Fruit fly (Drosophila melanogaster) whole organism, embryonic: ENCODE measurements around the gene Muc4B.

Source experiments
- Asciz ChIP-seq: fragments of 200-800 bp; sonication (Bioruptor generic); optimal IDR thresholded peaks from 2 replicates; lab custom pipeline; 2017; ENCODE audit warnings: missing biosample characterization, mild to moderate bottlenecking, missing genetic modification characterization, missing genetic modification reagents
- BEAF-32 ChIP-seq: fragments of 200-800 bp; sonication (Bioruptor generic); optimal IDR thresholded peaks from 3 replicates; lab custom pipeline; 2017; ENCODE audit warnings: missing biosample characterization, missing genetic modification characterization, mild to moderate bottlenecking, moderate library complexity, missing genetic modification reagents
- CG11093 ChIP-seq: fragments of 200-800 bp; sonication (Bioruptor generic); IDR thresholded peaks from 3 replicates; pipeline ENCODE4 v1.3.6; 2022; ENCODE audit warnings: missing biosample characterization, missing genetic modification characterization
- CG11398 ChIP-seq: fragments of 200-800 bp; sonication (Bioruptor generic); optimal IDR thresholded peaks from 2 replicates; lab custom pipeline; 2016; ENCODE audit warnings: missing biosample characterization, missing genetic modification characterization
- CG12155 ChIP-seq: fragments of 200-800 bp; sonication (Bioruptor generic); optimal IDR thresholded peaks from 3 replicates; lab custom pipeline; 2016; ENCODE audit warnings: missing biosample characterization, missing genetic modification characterization
- CG12299 ChIP-seq: fragments of 200-800 bp; sonication (Bioruptor generic); optimal IDR thresholded peaks from 2 replicates; lab custom pipeline; 2018; ENCODE audit warnings: missing biosample characterization, mild to moderate bottlenecking, missing genetic modification characterization
- CG12769 ChIP-seq: fragments of 200-800 bp; sonication (Bioruptor generic); optimal IDR thresholded peaks from 2 replicates; lab custom pipeline; 2019; ENCODE audit warnings: missing biosample characterization, mild to moderate bottlenecking, missing genetic modification characterization, moderate library complexity
- CG13123 ChIP-seq: fragments of 200-800 bp; sonication (Bioruptor generic); optimal IDR thresholded peaks from 2 replicates; lab custom pipeline; 2016; ENCODE audit warnings: missing biosample characterization, missing genetic modification characterization
- CG1529 ChIP-seq: fragments of 200-800 bp; sonication (Bioruptor generic); optimal IDR thresholded peaks from 3 replicates; lab custom pipeline; 2018; ENCODE audit warnings: missing biosample characterization, missing genetic modification characterization
- CG16863 ChIP-seq: fragments of 200-800 bp; sonication (Bioruptor generic); optimal IDR thresholded peaks from 3 replicates; lab custom pipeline; 2016; ENCODE audit warnings: missing biosample characterization, missing genetic modification characterization
- CG18599 ChIP-seq: fragments of 200-800 bp; sonication (Bioruptor generic); optimal IDR thresholded peaks from 3 replicates; lab custom pipeline; 2017; ENCODE audit warnings: missing biosample characterization, missing genetic modification characterization, mild to moderate bottlenecking, moderate library complexity, missing genetic modification reagents
- CG2116 ChIP-seq: fragments of 200-800 bp; sonication (Bioruptor generic); optimal IDR thresholded peaks from 3 replicates; lab custom pipeline; 2018; ENCODE audit warnings: missing biosample characterization, mild to moderate bottlenecking, missing genetic modification characterization
- CG3281 ChIP-seq: fragments of 200-800 bp; sonication (Bioruptor generic); optimal IDR thresholded peaks from 3 replicates; lab custom pipeline; 2017; ENCODE audit warnings: missing biosample characterization, mild to moderate bottlenecking, missing genetic modification characterization
- CG33557 ChIP-seq: fragments of 200-800 bp; sonication (Bioruptor generic); optimal IDR thresholded peaks from 2 replicates; lab custom pipeline; 2019; ENCODE audit warnings: missing biosample characterization, mild to moderate bottlenecking, missing genetic modification characterization, moderate library complexity
- CG4820 ChIP-seq: fragments of 200-800 bp; sonication (Bioruptor generic); optimal IDR thresholded peaks from 3 replicates; lab custom pipeline; 2016; ENCODE audit warnings: missing biosample characterization, missing genetic modification characterization
- CG5953 ChIP-seq: fragments of 200-800 bp; sonication (Bioruptor generic); IDR thresholded peaks from 2 replicates; pipeline ENCODE4 v1.3.6; 2022; ENCODE audit warnings: missing biosample characterization, missing genetic modification characterization
- CG7745 ChIP-seq: fragments of 200-800 bp; sonication (Bioruptor generic); optimal IDR thresholded peaks from 2 replicates; lab custom pipeline; 2018; ENCODE audit warnings: missing biosample characterization, mild to moderate bottlenecking, missing genetic modification characterization, moderate library complexity
- CG7786 ChIP-seq: fragments of 200-800 bp; sonication (Bioruptor generic); optimal IDR thresholded peaks from 2 replicates; lab custom pipeline; 2016; ENCODE audit warnings: missing biosample characterization, missing genetic modification characterization
- CG7987 ChIP-seq: fragments of 200-800 bp; sonication (Bioruptor generic); optimal IDR thresholded peaks from 2 replicates; lab custom pipeline; 2018; ENCODE audit warnings: missing biosample characterization, mild to moderate bottlenecking, missing genetic modification characterization, moderate library complexity
- CG8478 ChIP-seq: fragments of >200 bp; optimal IDR thresholded peaks from 2 replicates; lab custom pipeline; 2018
- CG9932 ChIP-seq: fragments of 200-800 bp; sonication (Bioruptor generic); IDR thresholded peaks from 2 replicates; pipeline ENCODE4 v1.3.6; 2022; ENCODE audit warnings: missing biosample characterization, missing genetic modification characterization
- Dll ChIP-seq: fragments of 200-800 bp; sonication (Bioruptor generic); IDR thresholded peaks from 4 replicates; pipeline ENCODE4 v1.3.6; 2022; ENCODE audit warnings: missing biosample characterization, missing genetic modification characterization; ENCODE audit not compliant: partially characterized antibody
- Drgx ChIP-seq: fragments of 200-800 bp; sonication (Bioruptor generic); IDR thresholded peaks from 2 replicates; pipeline ENCODE4 v1.3.6; 2022; ENCODE audit warnings: missing biosample characterization, missing genetic modification characterization
- E2f1 ChIP-seq: fragments of 200-800 bp; sonication (Bioruptor generic); IDR thresholded peaks from 2 replicates; pipeline ENCODE4 v1.3.6; 2022; ENCODE audit warnings: missing biosample characterization, missing genetic modification characterization
- Fer2 ChIP-seq: fragments of 200-800 bp; sonication (Bioruptor generic); optimal IDR thresholded peaks from 2 replicates; lab custom pipeline; 2018; ENCODE audit warnings: missing biosample characterization, mild to moderate bottlenecking, missing genetic modification characterization, moderate library complexity
- Hr51 ChIP-seq, 2 experiments: fragments of 200-800 bp; sonication (Bioruptor generic); optimal IDR thresholded peaks; 2 replicates in 1 of 2; 3 replicates in 1 of 2; lab custom pipeline; 2016 to 2018; ENCODE audit warnings: missing biosample characterization in 2 of 2, missing genetic modification characterization in 2 of 2, mild to moderate bottlenecking in 1 of 2, moderate library complexity in 1 of 2
- Mad ChIP-seq: fragments of 200-800 bp; sonication (Bioruptor generic); optimal IDR thresholded peaks from 2 replicates; lab custom pipeline; 2016; ENCODE audit warnings: missing biosample characterization, missing genetic modification characterization
- Pdp1 ChIP-seq, 2 experiments: fragments of 200-800 bp; sonication (Bioruptor generic); optimal IDR thresholded peaks; 3 replicates each; lab custom pipeline; 2016; ENCODE audit warnings: missing biosample characterization in 2 of 2, missing genetic modification characterization in 2 of 2, mild to moderate bottlenecking in 1 of 2, moderate library complexity in 1 of 2
- Vsx1 ChIP-seq: fragments of 200-800 bp; sonication (Bioruptor generic); optimal IDR thresholded peaks from 2 replicates; lab custom pipeline; 2017; ENCODE audit warnings: missing biosample characterization, mild to moderate bottlenecking, missing genetic modification characterization, missing genetic modification reagents
- Xrp1 ChIP-seq: fragments of 200-800 bp; sonication (Bioruptor generic); IDR thresholded peaks from 2 replicates; pipeline ENCODE4 v1.3.6; 2022; ENCODE audit warnings: missing biosample characterization, missing genetic modification characterization
- ac ChIP-seq: fragments of 200-800 bp; sonication (Bioruptor generic); optimal IDR thresholded peaks from 3 replicates; lab custom pipeline; 2017; ENCODE audit warnings: missing biosample characterization, mild to moderate bottlenecking, missing genetic modification characterization
- ash1 ChIP-seq: fragments of 200-800 bp; sonication (Bioruptor generic); optimal IDR thresholded peaks from 2 replicates; lab custom pipeline; 2018; ENCODE audit warnings: missing biosample characterization, mild to moderate bottlenecking, missing genetic modification characterization
- ato ChIP-seq: fragments of 200-800 bp; sonication (Bioruptor generic); IDR thresholded peaks from 2 replicates; pipeline ENCODE4 v1.3.6; 2022; ENCODE audit warnings: missing biosample characterization, missing genetic modification characterization; ENCODE audit not compliant: partially characterized antibody
- bigmax ChIP-seq: fragments of 200-800 bp; sonication (Bioruptor generic); optimal IDR thresholded peaks from 2 replicates; lab custom pipeline; 2018; ENCODE audit warnings: missing biosample characterization, mild to moderate bottlenecking, missing genetic modification characterization
- dati ChIP-seq: fragments of 200-800 bp; sonication (Bioruptor generic); IDR thresholded peaks from 2 replicates; pipeline ENCODE4 v1.3.6; 2022; ENCODE audit warnings: missing biosample characterization, missing genetic modification characterization
- disco-r ChIP-seq: fragments of 200-800 bp; sonication (Bioruptor generic); optimal IDR thresholded peaks from 2 replicates; lab custom pipeline; 2016; ENCODE audit warnings: missing biosample characterization, missing genetic modification characterization
- esg ChIP-seq: fragments of 200-800 bp; sonication (Bioruptor generic); conservative IDR thresholded peaks from 2 replicates; pipeline ENCODE4 v1.3.6; 2022; ENCODE audit warnings: missing biosample characterization, missing genetic modification characterization
- exex ChIP-seq: fragments of 200-800 bp; sonication (Bioruptor generic); optimal IDR thresholded peaks from 4 replicates; lab custom pipeline; 2018; ENCODE audit warnings: missing biosample characterization, mild to moderate bottlenecking, missing genetic modification characterization, moderate library complexity
- fu2 ChIP-seq: fragments of 200-800 bp; sonication (Bioruptor generic); optimal IDR thresholded peaks from 2 replicates; lab custom pipeline; 2016; ENCODE audit warnings: missing biosample characterization, missing genetic modification characterization
- lbe ChIP-seq: fragments of 200-800 bp; sonication (Bioruptor generic); optimal IDR thresholded peaks from 2 replicates; lab custom pipeline; 2016; ENCODE audit warnings: missing biosample characterization, mild to moderate bottlenecking, missing genetic modification characterization
- pb ChIP-seq: fragments of 200-800 bp; sonication (Bioruptor generic); optimal IDR thresholded peaks from 3 replicates; lab custom pipeline; 2016; ENCODE audit warnings: missing biosample characterization, missing genetic modification characterization
- pho ChIP-seq: fragments of 200-800 bp; sonication (Bioruptor generic); optimal IDR thresholded peaks from 2 replicates; lab custom pipeline; 2016; ENCODE audit warnings: missing biosample characterization, missing genetic modification characterization
- pita ChIP-seq: fragments of 200-800 bp; sonication (Bioruptor generic); optimal IDR thresholded peaks from 2 replicates; lab custom pipeline; 2017; ENCODE audit warnings: missing biosample characterization, mild to moderate bottlenecking, missing genetic modification characterization
- sens ChIP-seq: fragments of 200-800 bp; sonication (Bioruptor generic); peaks from one replicate; lab custom pipeline; 2016; ENCODE audit warnings: missing biosample characterization, missing genetic modification characterization
- shn ChIP-seq: fragments of 200-800 bp; sonication (Bioruptor generic); optimal IDR thresholded peaks from 3 replicates; lab custom pipeline; 2016; ENCODE audit warnings: missing biosample characterization, missing genetic modification characterization
- sob ChIP-seq: fragments of 200-800 bp; sonication (Bioruptor generic); IDR thresholded peaks from 2 replicates; pipeline ENCODE4 v1.3.6; 2022; ENCODE audit warnings: missing biosample characterization, missing genetic modification characterization
- ssp ChIP-seq: fragments of 200-800 bp; sonication (Bioruptor generic); IDR thresholded peaks from 2 replicates; pipeline ENCODE4 v1.3.6; 2022; ENCODE audit warnings: missing biosample characterization, missing genetic modification characterization
- toy ChIP-seq: fragments of 200-800 bp; sonication (Bioruptor generic); IDR thresholded peaks from 2 replicates; pipeline ENCODE4 v1.3.6; 2022; ENCODE audit warnings: missing biosample characterization, missing genetic modification characterization
- usp ChIP-seq: fragments of >200 bp; optimal IDR thresholded peaks from 2 replicates; lab custom pipeline; 2017; ENCODE audit warnings: missing biosample characterization, missing genetic modification characterization

Gene Muc4B

DNA sequence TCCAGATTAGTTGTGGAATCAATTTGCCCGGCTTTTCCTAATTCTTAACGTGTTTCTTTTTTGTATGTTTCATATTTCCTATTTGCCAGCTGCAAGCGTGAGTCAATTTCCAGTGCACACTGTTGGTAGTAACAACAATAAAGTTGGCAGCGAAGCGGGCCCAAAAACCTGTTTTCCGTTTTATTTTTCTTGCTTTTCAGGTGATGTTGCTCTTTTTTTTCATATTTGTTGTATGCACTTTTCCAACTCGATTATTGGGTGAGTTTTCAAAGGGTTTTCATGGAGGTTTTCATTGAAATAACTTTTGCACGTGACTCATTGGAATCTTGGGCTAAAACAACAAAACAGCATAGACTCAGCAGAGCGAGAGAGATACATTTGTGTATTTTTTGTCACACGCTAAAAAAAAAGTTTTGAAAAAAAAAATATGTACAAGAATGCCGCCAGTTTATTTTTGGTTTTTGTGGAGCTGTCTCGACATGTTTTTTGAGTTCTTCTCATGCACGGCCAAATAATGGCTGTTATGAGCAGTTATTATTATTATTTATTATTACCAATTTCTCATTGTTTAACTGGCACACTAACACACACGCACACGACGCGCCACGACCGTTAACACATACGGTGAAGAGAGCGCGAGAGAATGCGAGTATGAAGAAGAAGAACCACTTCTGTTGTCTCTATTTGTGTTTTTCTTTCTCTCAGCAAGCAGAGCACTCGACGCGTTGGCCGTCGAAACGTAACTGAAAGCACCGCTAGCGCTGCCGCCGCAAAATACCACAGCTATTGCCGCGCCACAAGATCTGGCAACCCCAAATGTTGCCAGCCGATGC, 40.4 kb downstream of the Muc4B start, which contains the start of gene Fas2 (continued):
- no peak for TF ChIP-seq Fer2 (tag; lab: Kevin White, UChicago)
- TF ChIP-seq CG13123 (GFP tag; lab: Kevin White, UChicago): no peak
- TF ChIP-seq esg (GFP tag; lab: Robert Waterston, UW): 0 out of 2 replicates have a peak, but pooled peaks have one; percentile 10
- TF ChIP-seq CG12769 (tag; lab: Kevin White, UChicago): peak; percentile 63
- TF ChIP-seq Vsx1 (GFP tag; lab: Kevin White, UChicago): no peak
- TF ChIP-seq disco-r (GFP tag; lab: Kevin White, UChicago): no peak
- peak; percentile 22 for TF ChIP-seq CG16863 (GFP tag; lab: Kevin White, UChicago)
- no peak for TF ChIP-seq dati
- peak in 1 of 2 experiments; percentile 45 for TF ChIP-seq Pdp1 (GFP tag; optimal IDR thresholded peaks at IDR 0.05; lab: Kevin White, UChicago)
- peak; percentile 60; the same call in 1 of the 2 replicates for TF ChIP-seq sob (GFP tag; lab: Robert Waterston, UW)
- no peak for TF ChIP-seq toy (GFP tag; lab: Robert Waterston, UW)
- no peak for TF ChIP-seq pita (GFP tag; lab: Kevin White, UChicago)
- TF ChIP-seq ato (GFP tag; lab: Robert Waterston, UW): no peak
- TF ChIP-seq sens (GFP tag; lab: Kevin White, UChicago): peak; percentile 72
- TF ChIP-seq CG8478 (lab: Kevin White, UChicago): no peak
- TF ChIP-seq CG7987 (GFP tag; lab: Kevin White, UChicago): peak; percentile 42
- TF ChIP-seq bigmax (GFP tag; lab: Kevin White, UChicago): peak; percentile 21
- peak; percentile 31; the same call in 1 of the 2 replicates for TF ChIP-seq Xrp1 (GFP tag; lab: Robert Waterston, UW)
- TF ChIP-seq CG4820 (GFP tag; lab: Kevin White, UChicago): no peak
- peak; percentile 31; the same call in 1 of the 2 replicates for TF ChIP-seq E2f1 (GFP tag; lab: Robert Waterston, UW)
- no peak for TF ChIP-seq CG11093 (GFP tag; lab: Robert Waterston, UW)
- TF ChIP-seq CG3281 (GFP tag; lab: Kevin White, UChicago): peak; percentile 66
- peak; percentile 24 for TF ChIP-seq lbe (GFP tag; lab: Kevin White, UChicago)
- TF ChIP-seq exex (tag; lab: Kevin White, UChicago): no peak
- TF ChIP-seq fu2: no peak
- TF ChIP-seq CG2116 (GFP tag; lab: Kevin White, UChicago): no peak
- peak in 1 of 2 experiments; percentile 33 for TF ChIP-seq Hr51 (GFP tag; optimal IDR thresholded peaks at IDR 0.05; lab: Kevin White, UChicago)
- no peak for TF ChIP-seq pb (GFP tag; lab: Kevin White, UChicago)
- no peak for TF ChIP-seq CG7786 (GFP tag; lab: Kevin White, UChicago)
- peak; percentile 54 for TF ChIP-seq CG9932 (GFP tag; lab: Robert Waterston, UW)
- TF ChIP-seq BEAF-32 (GFP tag; lab: Kevin White, UChicago): no peak
- TF ChIP-seq Asciz: no peak
- peak; percentile 32 for TF ChIP-seq CG33557 (GFP tag; lab: Kevin White, UChicago)
- no peak for TF ChIP-seq ssp (GFP tag; lab: Robert Waterston, UW)
- no peak for TF ChIP-seq shn (GFP tag; lab: Kevin White, UChicago)
- no peak for TF ChIP-seq pho (GFP tag; lab: Kevin White, UChicago)
- 0 out of 4 replicates have a peak, but pooled peaks have one; percentile 15 for TF ChIP-seq Dll (GFP tag; lab: Robert Waterston, UW)
- peak; percentile 13 for TF ChIP-seq CG11398 (GFP tag; lab: Kevin White, UChicago)
- TF ChIP-seq CG1529 (GFP tag; lab: Kevin White, UChicago): peak; percentile 16
- TF ChIP-seq CG7745 (tag; lab: Kevin White, UChicago): no peak
- TF ChIP-seq CG12299 (tag; lab: Kevin White, UChicago): peak; percentile 47
- TF ChIP-seq CG5953: peak; percentile 54; the same call in 1 of the 2 replicates
- peak; percentile 25 for TF ChIP-seq Mad (GFP tag; lab: Kevin White, UChicago)
- TF ChIP-seq ash1 (GFP tag; lab: Kevin White, UChicago): no peak
- peak; percentile 59 for TF ChIP-seq ac (GFP tag; lab: Kevin White, UChicago)
- TF ChIP-seq Drgx (GFP tag; lab: Robert Waterston, UW): peak; percentile 58; the same call in 1 of the 2 replicates
- TF ChIP-seq CG18599 (GFP tag; lab: Kevin White, UChicago): peak; percentile 73
- no peak for TF ChIP-seq usp (GFP tag; lab: Kevin White, UChicago)
- TF ChIP-seq CG12155 (GFP tag; lab: Kevin White, UChicago): peak; percentile 23
